Worm (Caenorhabditis elegans): Measurements from ENCODE around the gene cfp-1.

Gene cfp-1

ce11 chrIV:14099256-14099655, 22.0 kb downstream of the cfp-1 start, which contains the start of gene col-133:
TSS of gene col-133 (minus strand) at chrIV:14099356.
- TF ChIP-seq nhr-84 (tag; optimal IDR thresholded peaks at IDR 0.05) (no peak), aha-1 (tag; optimal IDR thresholded peaks at IDR 0.05) (no peak), vab-15 (tag; optimal IDR thresholded peaks at IDR 0.05) (no peak), hlh-4 (tag; optimal IDR thresholded peaks at IDR 0.05) (no peak), skn-1 (tag; optimal IDR thresholded peaks at IDR 0.05) (no peak), rnt-1 (tag; optimal IDR thresholded peaks at IDR 0.05) (no peak), ceh-82 (tag; optimal IDR thresholded peaks at IDR 0.05) (no peak), nhr-90 (tag; optimal IDR thresholded peaks at IDR 0.05; ENCODE audit: poor library complexity) (no peak), blmp-1 (tag; optimal IDR thresholded peaks at IDR 0.05) (no peak), unc-30 (tag; optimal IDR thresholded peaks at IDR 0.05) (no peak), alr-1 (tag; optimal IDR thresholded peaks at IDR 0.05; ENCODE audit: borderline replicate concordance) (no peak), mef-2 (tag; optimal IDR thresholded peaks at IDR 0.05) (no peak), lsy-2 (tag; optimal IDR thresholded peaks at IDR 0.05) (no peak), fos-1 (tag; optimal IDR thresholded peaks at IDR 0.05) (no peak), nhr-28 (tag; optimal IDR thresholded peaks at IDR 0.05) (no peak)

- TF ChIP-seq nhr-76 (tag; optimal IDR thresholded peaks at IDR 0.05) (no peak), nhr-77 (tag; optimal IDR thresholded peaks at IDR 0.05) (no peak), dpl-1 (GFP tag; optimal IDR thresholded peaks at IDR 0.05) (peak in 1 of 3 experiments; percentile 38), elt-3 (tag; optimal IDR thresholded peaks at IDR 0.05) (no peak), efl-1 (optimal IDR thresholded peaks at IDR 0.05) (peak in 1 of 2 experiments; percentile 17), efl-1 (GFP tag; optimal IDR thresholded peaks at IDR 0.05 in 1 of 2) (no peak), nhr-84 (tag; optimal IDR thresholded peaks at IDR 0.05) (no peak), aha-1 (tag; optimal IDR thresholded peaks at IDR 0.05) (no peak), pag-3 (tag; optimal IDR thresholded peaks at IDR 0.05; ENCODE audit: borderline replicate concordance, insufficient read depth) (no peak), ces-1 (GFP tag; optimal IDR thresholded peaks at IDR 0.05) (no peak), fkh-8 (tag; optimal IDR thresholded peaks at IDR 0.05) (no peak), egl-27 (tag; optimal IDR thresholded peaks at IDR 0.05) (no peak), fos-1 (tag; optimal IDR thresholded peaks at IDR 0.05) (no peak), lin-35 (GFP tag; optimal IDR thresholded peaks at IDR 0.05) (peak in 1 of 2 experiments; percentile 3), C34B4.2 (tag; optimal IDR thresholded peaks at IDR 0.05) (no peak), tlp-1 (tag; optimal IDR thresholded peaks at IDR 0.05) (no peak)
These were observed 25.8 kb downstream of the cfp-1 start, which contains the start of gene F52B11.5 for ce11 chrIV:14103054-14103453. TSS of gene F52B11.5 (minus strand) at chrIV:14103231.

ce11 chrIV:14104745-14105144, 27.5 kb downstream of the cfp-1 start:
- TF ChIP-seq F16B12.6 (tag; optimal IDR thresholded peaks at IDR 0.05) (no peak), nhr-28 (tag; optimal IDR thresholded peaks at IDR 0.05) (no peak), pqm-1 (tag; optimal IDR thresholded peaks at IDR 0.05) (no peak), C34B4.2 (tag; optimal IDR thresholded peaks at IDR 0.05) (no peak), nhr-237 (tag; optimal IDR thresholded peaks at IDR 0.05) (no peak), nhr-11 (tag; optimal IDR thresholded peaks at IDR 0.05) (no peak), ztf-11 (tag; optimal IDR thresholded peaks at IDR 0.05) (no peak)

- TF ChIP-seq swsn-7 (tag; optimal IDR thresholded peaks at IDR 0.05) (no peak), lsy-2 (tag; optimal IDR thresholded peaks at IDR 0.05) (no peak), nhr-11 (tag; optimal IDR thresholded peaks at IDR 0.05) (no peak), unc-62 (GFP tag; optimal IDR thresholded peaks at IDR 0.05) (no peak), nhr-84 (tag; optimal IDR thresholded peaks at IDR 0.05) (no peak), nhr-90 (tag; optimal IDR thresholded peaks at IDR 0.05; ENCODE audit: poor library complexity) (no peak), elt-2 (tag; optimal IDR thresholded peaks at IDR 0.05) (no peak), ztf-11 (tag; optimal IDR thresholded peaks at IDR 0.05) (no peak), ces-1 (GFP tag; optimal IDR thresholded peaks at IDR 0.05) (no peak), tlp-1 (tag; optimal IDR thresholded peaks at IDR 0.05) (no peak), alr-1 (tag; optimal IDR thresholded peaks at IDR 0.05; ENCODE audit: borderline replicate concordance) (no peak), pag-3 (tag; optimal IDR thresholded peaks at IDR 0.05; ENCODE audit: borderline replicate concordance, insufficient read depth) (no peak)
These were observed 29.0 kb downstream of the cfp-1 start, which contains the start of gene ins-34 for ce11 chrIV:14106274-14106673. TSS of gene ins-34 (plus strand) at chrIV:14106574.
